Worm (Caenorhabditis elegans) whole organism, early embryonic: ENCODE measurements around the gene Y50E8A.12.

ENCODE experiments used
- B0310.2 ChIP-seq: sonication (generic microtip); optimal IDR thresholded peaks from 2 replicates; lab custom pipeline; 2016; ENCODE audit warnings: mild to moderate bottlenecking, missing genetic modification characterization, missing compliant biosample characterization
- F13C5.2 ChIP-seq: sonication (generic microtip); optimal IDR thresholded peaks from 2 replicates; lab custom pipeline; 2017; ENCODE audit warnings: mild to moderate bottlenecking, missing genetic modification characterization, inconsistent platforms, missing compliant biosample characterization
- aly-1 ChIP-seq: sonication (generic microtip); optimal IDR thresholded peaks from 2 replicates; lab custom pipeline; 2016; ENCODE audit warnings: missing genetic modification characterization, missing compliant biosample characterization
- ama-1 ChIP-seq: fragments of 150-350 bp; optimal IDR thresholded peaks from 2 replicates; lab custom pipeline; 2014
- ceh-13 ChIP-seq: fragments of 200-800 bp; sonication (Bioruptor generic); optimal IDR thresholded peaks from 2 replicates; lab custom pipeline; 2018; ENCODE audit warnings: mild to moderate bottlenecking, missing genetic modification characterization, missing compliant biosample characterization
- ceh-36 ChIP-seq: sonication (generic microtip); optimal IDR thresholded peaks from 2 replicates; lab custom pipeline; 2016; ENCODE audit warnings: missing genetic modification characterization, inconsistent platforms, missing compliant biosample characterization
- ets-7 ChIP-seq: sonication (generic microtip); optimal IDR thresholded peaks from 2 replicates; lab custom pipeline; 2016; ENCODE audit warnings: missing genotype, missing genetic modification characterization, missing compliant biosample characterization
- flt-1 ChIP-seq: fragments of 200-800 bp; sonication (Bioruptor generic); IDR thresholded peaks from 2 replicates; pipeline ENCODE4 v1.3.6; 2022; ENCODE audit warnings: missing genetic modification characterization, missing compliant biosample characterization
- hmbx-1 ChIP-seq: sonication (generic microtip); optimal IDR thresholded peaks from 2 replicates; lab custom pipeline; 2016; ENCODE audit warnings: mild to moderate bottlenecking, missing genetic modification characterization, missing compliant biosample characterization
- hmg-4 ChIP-seq: fragments of 200-800 bp; sonication (Bioruptor generic); optimal IDR thresholded peaks from 2 replicates; lab custom pipeline; 2018; ENCODE audit warnings: mild to moderate bottlenecking, missing genetic modification characterization, missing compliant biosample characterization
- hnd-1 ChIP-seq: sonication (generic microtip); optimal IDR thresholded peaks from 2 replicates; lab custom pipeline; 2016; ENCODE audit warnings: missing genetic modification characterization, missing compliant biosample characterization
- pes-1 ChIP-seq: fragments of 200-800 bp; sonication (Bioruptor generic); IDR thresholded peaks from 2 replicates; pipeline ENCODE4 v1.3.6; 2022; ENCODE audit warnings: missing genetic modification reagents, missing genetic modification characterization, missing compliant biosample characterization
- scrt-1 ChIP-seq: fragments of 200-800 bp; sonication (Bioruptor generic); IDR thresholded peaks from 2 replicates; pipeline ENCODE4 v1.3.6; 2022; ENCODE audit warnings: missing genetic modification characterization, missing compliant biosample characterization
- sea-1 ChIP-seq: fragments of 200-800 bp; sonication (Bioruptor generic); conservative IDR thresholded peaks from 2 replicates; pipeline ENCODE4 v1.3.6; 2022; ENCODE audit warnings: missing genetic modification characterization, missing compliant biosample characterization
- tbx-11 ChIP-seq: fragments of 200-800 bp; sonication (Bioruptor generic); IDR thresholded peaks from 2 replicates; pipeline ENCODE4 v1.3.6; 2022; ENCODE audit warnings: missing genetic modification characterization, missing compliant biosample characterization
- tbx-37 ChIP-seq: fragments of 200-800 bp; sonication (Bioruptor generic); conservative IDR thresholded peaks from 2 replicates; pipeline ENCODE4 v1.3.6; 2022; ENCODE audit warnings: missing genetic modification reagents, missing genetic modification characterization, missing compliant biosample characterization
- tra-4 ChIP-seq: sonication (generic microtip); optimal IDR thresholded peaks from 2 replicates; lab custom pipeline; 2017; ENCODE audit warnings: missing genetic modification characterization, missing compliant biosample characterization

Y50E8A.12 gene

DNA sequence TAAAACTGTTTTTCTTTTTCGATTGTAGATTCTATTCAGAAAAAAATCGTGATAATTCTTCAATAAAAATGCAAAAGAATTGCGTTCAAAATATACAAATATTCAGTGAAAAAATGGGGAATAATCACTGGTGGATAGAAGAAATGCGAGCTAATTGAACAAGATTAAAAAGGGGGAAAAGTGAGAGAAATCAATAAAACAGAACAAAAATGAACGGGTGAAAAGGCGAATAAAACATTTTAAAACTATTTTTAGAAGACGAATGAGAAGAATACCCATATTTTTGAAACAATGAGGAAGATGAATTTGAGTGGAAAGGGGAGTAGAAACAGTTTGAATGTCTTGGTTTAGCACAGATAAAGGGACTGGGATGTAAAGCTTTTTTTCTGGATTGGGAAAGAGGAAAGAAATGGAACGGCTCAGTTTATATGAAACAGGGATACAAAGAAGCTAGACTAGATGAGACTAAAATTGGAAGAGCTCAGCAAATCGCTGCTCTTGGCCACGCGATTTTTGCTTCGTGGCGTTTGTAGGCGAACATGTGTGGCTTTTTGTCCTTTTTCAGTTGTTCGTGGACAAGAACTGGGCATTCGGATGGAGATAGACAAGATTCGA, at the start of gene Y50E8A.12:
Gene Y50E8A.12 (minus strand): TSS at position 51 of the 615 bp plus-strand sequence.
- TF ChIP-seq aly-1 (tag; lab: Kevin White, UChicago) (no peak), ceh-36 (tag; lab: Kevin White, UChicago) (no peak), tbx-11 (GFP tag; lab: Robert Waterston, UW) (no peak), hmg-4 (GFP tag; lab: Kevin White, UChicago) (no peak), scrt-1 (no peak), sea-1 (GFP tag; lab: Robert Waterston, UW) (no peak)

- TF ChIP-seq aly-1 (tag; lab: Kevin White, UChicago) (peak; percentile 39), F13C5.2 (tag; lab: Kevin White, UChicago) (peak; percentile 24), hmg-4 (GFP tag; lab: Kevin White, UChicago) (peak; percentile 25), tra-4 (tag; lab: Kevin White, UChicago) (no peak)
Observed at ce11 chrV:14833219-14833618, 49.2 kb upstream of the Y50E8A.12 start.

- TF ChIP-seq sea-1 (GFP tag; lab: Robert Waterston, UW) (no peak), hmbx-1 (tag; lab: Kevin White, UChicago) (no peak), ceh-13 (GFP tag; lab: Kevin White, UChicago) (no peak), B0310.2 (tag; lab: Kevin White, UChicago) (no peak), tbx-11 (GFP tag; lab: Robert Waterston, UW) (no peak)
Observed at ce11 chrV:14832789-14833187, 48.8 kb upstream of the Y50E8A.12 start.

- TF ChIP-seq hnd-1 (no peak), aly-1 (tag; lab: Kevin White, UChicago) (no peak), tra-4 (tag; lab: Kevin White, UChicago) (no peak), hmbx-1 (tag; lab: Kevin White, UChicago) (no peak)
Observed at ce11 chrV:14832121-14832788, 48.2 kb upstream of the Y50E8A.12 start.

DNA sequence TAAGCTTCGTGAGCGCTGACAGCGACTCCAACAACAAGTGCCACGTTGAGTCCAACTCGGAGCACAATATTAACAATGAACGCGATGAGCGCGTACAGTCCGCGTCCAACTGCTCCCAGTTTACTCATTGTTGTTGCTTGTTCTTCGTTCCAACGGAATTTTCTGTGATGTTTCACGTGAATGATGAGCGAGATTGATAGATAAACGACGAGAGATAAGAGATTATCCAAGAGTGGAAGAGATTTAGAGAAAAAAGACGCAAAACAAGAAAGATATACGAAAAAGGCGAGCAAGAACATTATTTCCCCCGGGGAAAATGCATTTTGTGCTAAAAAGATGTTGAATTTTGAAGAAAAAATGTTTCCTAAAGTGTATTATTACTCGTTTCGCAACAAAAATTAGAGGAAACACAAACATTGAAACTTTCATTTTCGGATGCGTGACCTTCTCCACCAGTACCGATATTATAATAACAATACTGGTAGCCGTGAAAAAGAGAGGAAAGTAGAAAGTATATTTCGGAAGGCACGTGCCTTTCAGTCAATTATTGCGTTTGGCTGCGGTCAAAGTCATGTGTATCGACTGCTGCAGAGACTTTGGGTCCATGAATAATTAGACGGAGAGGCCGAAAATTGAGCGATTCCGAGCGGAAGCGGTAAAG, 47.6 kb upstream of the Y50E8A.12 start:
- no peak for TF ChIP-seq tbx-11 (GFP tag; lab: Robert Waterston, UW)
- no peak for TF ChIP-seq ceh-36 (tag; lab: Kevin White, UChicago)
- no peak for TF ChIP-seq B0310.2 (tag; lab: Kevin White, UChicago)
- TF ChIP-seq sea-1 (GFP tag; lab: Robert Waterston, UW), result no peak
- TF ChIP-seq tbx-37, result no peak
- TF ChIP-seq F13C5.2 (tag; lab: Kevin White, UChicago), result no peak
- TF ChIP-seq hnd-1, result no peak
- no peak for TF ChIP-seq aly-1 (tag; lab: Kevin White, UChicago)
- no peak for TF ChIP-seq flt-1 (GFP tag; lab: Robert Waterston, UW)
- TF ChIP-seq scrt-1, result no peak
- no peak for TF ChIP-seq hmg-4 (GFP tag; lab: Kevin White, UChicago)
- TF ChIP-seq pes-1, result no peak
- TF ChIP-seq tra-4 (tag; lab: Kevin White, UChicago), result no peak
- no peak for TF ChIP-seq ets-7 (tag; lab: Kevin White, UChicago)
- no peak for TF ChIP-seq ama-1
- no peak for TF ChIP-seq hmbx-1 (tag; lab: Kevin White, UChicago)
- no peak for TF ChIP-seq ceh-13 (GFP tag; lab: Kevin White, UChicago)

- peak; percentile 48 for TF ChIP-seq hmg-4 (GFP tag; lab: Kevin White, UChicago)
- no peak for TF ChIP-seq sea-1 (GFP tag; lab: Robert Waterston, UW)
- TF ChIP-seq B0310.2 (tag; lab: Kevin White, UChicago), result peak; percentile 19
- TF ChIP-seq aly-1 (tag; lab: Kevin White, UChicago), result peak; percentile 29
- no peak for TF ChIP-seq ama-1
Observed at ce11 chrV:14830267-14831175, 46.5 kb upstream of the Y50E8A.12 start.

DNA sequence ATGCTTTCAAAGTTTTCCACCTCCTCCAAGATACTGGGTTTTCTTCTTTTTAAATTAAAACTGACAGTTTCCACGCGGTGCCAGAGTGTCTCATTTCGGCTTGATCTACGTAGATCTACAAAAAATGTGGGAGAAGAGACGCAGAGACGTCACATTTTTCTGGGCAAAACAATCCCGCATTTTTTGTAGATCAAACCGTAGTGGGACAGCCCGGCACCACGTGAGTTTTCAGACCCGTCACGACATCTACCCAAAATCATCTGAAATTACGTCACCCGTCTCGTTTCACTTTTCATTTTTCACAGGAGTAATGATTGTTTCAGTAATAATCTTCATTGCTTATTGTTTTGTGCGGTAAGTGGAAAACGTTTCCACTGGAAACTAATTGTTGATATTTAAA, 44.4 kb upstream of the Y50E8A.12 start:
- TF ChIP-seq pes-1, result no peak
- TF ChIP-seq sea-1 (GFP tag; lab: Robert Waterston, UW), result no peak
- no peak for TF ChIP-seq hmbx-1 (tag; lab: Kevin White, UChicago)
- no peak for TF ChIP-seq aly-1 (tag; lab: Kevin White, UChicago)
- no peak for TF ChIP-seq tbx-11 (GFP tag; lab: Robert Waterston, UW)
- TF ChIP-seq flt-1 (GFP tag; lab: Robert Waterston, UW), result no peak
- no peak for TF ChIP-seq tra-4 (tag; lab: Kevin White, UChicago)
- TF ChIP-seq hnd-1, result no peak
- no peak for TF ChIP-seq B0310.2 (tag; lab: Kevin White, UChicago)
- no peak for TF ChIP-seq ets-7 (tag; lab: Kevin White, UChicago)
